Worm (Caenorhabditis elegans): Measurements from ENCODE around the gene C45B11.8.

Gene C45B11.8

DNA sequence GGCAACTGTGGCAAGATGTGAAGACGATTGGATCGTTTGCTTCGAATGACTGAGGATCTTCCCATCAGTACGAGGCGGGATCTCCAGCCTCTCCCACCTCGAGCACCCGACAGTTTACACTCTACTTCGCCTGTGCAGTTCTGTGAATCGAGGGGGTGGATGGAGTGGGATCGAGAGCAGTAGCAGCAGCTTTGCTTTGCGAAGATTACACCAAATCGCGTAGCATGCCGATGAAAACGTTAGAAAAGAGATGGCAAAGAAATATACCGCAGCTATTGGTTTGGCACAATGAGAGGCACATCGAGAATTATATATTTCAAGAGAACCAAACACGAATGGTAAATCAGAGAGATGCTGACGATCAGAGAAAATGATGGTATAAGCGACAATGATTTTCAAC is 33.9 kb downstream of the C45B11.8 start, which contains the start of gene act-3:
Gene act-3 (minus strand): TSS at position 51 of the 400 bp plus-strand sequence.
- TF ChIP-seq F13C5.2 (tag; optimal IDR thresholded peaks at IDR 0.05): no peak
- no peak for TF ChIP-seq pes-1 (GFP tag; IDR thresholded peaks at IDR 0.05)
- TF ChIP-seq tbx-11 (GFP tag; IDR thresholded peaks at IDR 0.05): no peak
- no peak for TF ChIP-seq tbx-37 (GFP tag; conservative IDR thresholded peaks at IDR 0.05)
- no peak for TF ChIP-seq hmg-4 (GFP tag; optimal IDR thresholded peaks at IDR 0.05)
- TF ChIP-seq ama-1 (optimal IDR thresholded peaks at IDR 0.05): no peak
- no peak for TF ChIP-seq hmbx-1 (tag; optimal IDR thresholded peaks at IDR 0.05)

DNA sequence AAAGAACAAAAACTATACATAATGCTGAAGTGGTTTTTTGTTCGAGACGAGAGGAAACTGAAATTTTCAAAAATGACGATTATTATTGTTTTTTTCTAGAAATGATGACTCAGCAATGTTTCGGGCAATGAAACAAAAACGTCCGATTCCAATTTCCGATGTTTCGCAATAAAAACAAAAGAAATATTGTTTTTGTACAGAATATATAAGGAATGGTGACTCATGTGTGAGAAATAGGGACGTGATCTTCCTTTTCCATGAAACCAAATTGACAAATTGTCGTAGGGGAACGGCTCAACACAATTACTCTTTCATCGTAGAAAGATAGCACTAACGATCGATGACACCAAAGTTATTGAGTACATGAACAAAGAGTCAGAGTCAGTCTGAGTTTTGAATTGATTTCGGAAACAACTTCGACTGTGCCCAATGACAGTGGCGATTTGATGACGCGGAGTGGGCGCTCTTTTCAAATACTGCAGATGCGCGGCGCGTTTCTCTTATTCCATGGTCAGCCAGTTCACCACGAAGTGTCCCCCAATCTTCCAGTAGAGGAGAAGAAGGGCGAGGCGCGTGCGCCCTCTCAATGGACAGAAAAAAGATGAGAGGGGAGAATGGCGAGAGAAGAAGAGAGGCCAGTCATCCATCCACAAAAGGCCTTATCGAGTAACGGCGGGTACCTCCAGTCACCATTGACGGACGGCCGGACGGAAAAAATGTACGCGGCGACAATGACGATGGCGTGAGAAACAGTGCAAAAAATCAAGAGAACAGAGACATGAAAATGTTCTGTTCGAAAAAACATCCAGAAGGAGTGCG is 34.8 kb downstream of the C45B11.8 start:
- peak; percentile 42 for TF ChIP-seq hmg-4 (GFP tag; optimal IDR thresholded peaks at IDR 0.05)
- no peak for TF ChIP-seq F13C5.2 (tag; optimal IDR thresholded peaks at IDR 0.05)
- peak; percentile 34; the same call in 1 of the 2 replicates for TF ChIP-seq pes-1 (GFP tag; IDR thresholded peaks at IDR 0.05)
- no peak for TF ChIP-seq hmbx-1 (tag; optimal IDR thresholded peaks at IDR 0.05)
- peak; percentile 28 for TF ChIP-seq aly-1 (tag; optimal IDR thresholded peaks at IDR 0.05)

DNA sequence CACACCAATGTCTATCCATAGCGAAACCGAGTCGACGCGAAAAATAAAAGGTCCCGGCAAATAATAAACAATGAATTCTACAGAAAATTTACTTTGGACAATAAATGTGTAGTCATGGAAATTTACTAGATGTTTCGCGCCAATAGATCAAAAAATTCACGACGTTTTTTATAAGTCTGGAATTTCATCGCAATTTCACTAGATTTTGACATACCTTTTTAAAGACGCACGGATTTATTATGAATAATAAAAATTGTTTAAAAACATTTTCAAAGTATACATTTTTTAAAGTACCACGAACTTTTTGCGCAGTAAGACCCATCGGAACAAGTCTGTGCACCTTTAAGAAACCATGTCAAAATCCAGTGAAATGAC is 35.4 kb downstream of the C45B11.8 start:
- TF ChIP-seq tbx-11 (GFP tag; IDR thresholded peaks at IDR 0.05) (no peak), tra-4 (tag; optimal IDR thresholded peaks at IDR 0.05) (no peak), hnd-1 (tag; optimal IDR thresholded peaks at IDR 0.05) (no peak), hmg-4 (GFP tag; optimal IDR thresholded peaks at IDR 0.05) (no peak), hmbx-1 (tag; optimal IDR thresholded peaks at IDR 0.05) (no peak), ama-1 (optimal IDR thresholded peaks at IDR 0.05) (no peak), flt-1 (GFP tag; IDR thresholded peaks at IDR 0.05) (no peak), aly-1 (tag; optimal IDR thresholded peaks at IDR 0.05) (no peak), B0310.2 (tag; optimal IDR thresholded peaks at IDR 0.05) (no peak), tbx-37 (GFP tag; conservative IDR thresholded peaks at IDR 0.05) (no peak), scrt-1 (GFP tag; IDR thresholded peaks at IDR 0.05) (no peak), ceh-36 (tag; optimal IDR thresholded peaks at IDR 0.05) (no peak), ets-7 (tag; optimal IDR thresholded peaks at IDR 0.05) (no peak), F13C5.2 (tag; optimal IDR thresholded peaks at IDR 0.05) (no peak), sea-1 (GFP tag; conservative IDR thresholded peaks at IDR 0.05) (no peak)

DNA sequence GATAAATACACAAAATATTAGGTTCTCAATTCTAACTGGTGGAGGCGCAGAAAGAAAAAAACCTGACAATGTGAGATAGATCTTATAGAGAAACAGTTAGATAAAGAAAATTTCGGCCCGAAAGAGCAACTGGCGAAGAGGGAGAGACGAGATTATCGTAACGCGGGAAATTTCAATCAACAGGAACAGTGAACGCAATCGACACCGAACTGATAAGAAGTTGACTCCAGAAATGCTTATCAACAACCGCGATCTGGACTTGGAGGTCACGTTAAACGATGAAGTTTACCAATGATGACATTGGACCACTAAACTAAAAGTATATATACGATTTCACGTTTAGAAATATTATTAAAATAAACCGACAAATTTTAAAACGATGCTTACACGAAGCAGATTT is 35.8 kb downstream of the C45B11.8 start:
- TF ChIP-seq hmg-4 (GFP tag; optimal IDR thresholded peaks at IDR 0.05) (no peak), tra-4 (tag; optimal IDR thresholded peaks at IDR 0.05) (no peak), ceh-36 (tag; optimal IDR thresholded peaks at IDR 0.05) (no peak), hnd-1 (tag; optimal IDR thresholded peaks at IDR 0.05) (no peak), aly-1 (tag; optimal IDR thresholded peaks at IDR 0.05) (no peak), ceh-13 (GFP tag; optimal IDR thresholded peaks at IDR 0.05) (no peak), B0310.2 (tag; optimal IDR thresholded peaks at IDR 0.05) (no peak), ets-7 (tag; optimal IDR thresholded peaks at IDR 0.05) (no peak), sea-1 (GFP tag; conservative IDR thresholded peaks at IDR 0.05) (no peak), flt-1 (GFP tag; IDR thresholded peaks at IDR 0.05) (no peak), ama-1 (optimal IDR thresholded peaks at IDR 0.05) (no peak), tbx-37 (GFP tag; conservative IDR thresholded peaks at IDR 0.05) (no peak), pes-1 (GFP tag; IDR thresholded peaks at IDR 0.05) (no peak), F13C5.2 (tag; optimal IDR thresholded peaks at IDR 0.05) (no peak), scrt-1 (GFP tag; IDR thresholded peaks at IDR 0.05) (no peak), tbx-11 (GFP tag; IDR thresholded peaks at IDR 0.05) (no peak), hmbx-1 (tag; optimal IDR thresholded peaks at IDR 0.05) (no peak)

DNA sequence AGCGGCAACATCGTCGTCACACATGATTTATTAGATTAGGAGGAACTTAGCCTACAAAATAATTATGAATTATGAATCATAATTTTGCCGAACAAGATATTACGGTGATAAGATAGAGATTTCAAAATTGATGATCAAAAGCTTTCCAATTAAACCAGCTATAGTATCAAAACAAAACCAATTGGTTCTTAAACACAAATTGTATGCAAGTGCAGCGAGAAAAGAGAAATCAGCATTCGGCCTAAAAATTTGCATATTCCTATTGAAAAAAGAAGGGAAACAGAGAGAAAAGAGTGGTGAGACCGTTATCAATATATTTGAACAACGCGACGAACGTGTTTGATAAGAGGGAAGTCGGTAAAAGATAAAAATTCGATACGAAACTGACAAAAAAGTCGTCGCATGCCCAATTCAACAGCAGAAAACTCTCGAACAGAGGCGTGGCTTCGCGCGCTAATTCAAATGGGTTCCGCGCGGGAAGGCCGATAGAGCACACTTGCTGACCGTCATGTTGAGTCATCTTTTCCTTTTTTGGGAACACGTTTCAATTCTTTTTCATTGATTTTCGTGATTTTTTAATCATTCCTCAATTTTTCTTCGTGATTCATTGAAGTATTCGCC is 37.6 kb downstream of the C45B11.8 start, which contains the start of gene act-2:
Gene act-2 (minus strand): TSS at position 51 of the 621 bp plus-strand sequence.
- peak; percentile 38 for TF ChIP-seq B0310.2 (tag; optimal IDR thresholded peaks at IDR 0.05)
- TF ChIP-seq ama-1 (optimal IDR thresholded peaks at IDR 0.05): no peak
- no peak for TF ChIP-seq sea-1 (GFP tag; conservative IDR thresholded peaks at IDR 0.05)
- no peak for TF ChIP-seq scrt-1 (GFP tag; IDR thresholded peaks at IDR 0.05)

DNA sequence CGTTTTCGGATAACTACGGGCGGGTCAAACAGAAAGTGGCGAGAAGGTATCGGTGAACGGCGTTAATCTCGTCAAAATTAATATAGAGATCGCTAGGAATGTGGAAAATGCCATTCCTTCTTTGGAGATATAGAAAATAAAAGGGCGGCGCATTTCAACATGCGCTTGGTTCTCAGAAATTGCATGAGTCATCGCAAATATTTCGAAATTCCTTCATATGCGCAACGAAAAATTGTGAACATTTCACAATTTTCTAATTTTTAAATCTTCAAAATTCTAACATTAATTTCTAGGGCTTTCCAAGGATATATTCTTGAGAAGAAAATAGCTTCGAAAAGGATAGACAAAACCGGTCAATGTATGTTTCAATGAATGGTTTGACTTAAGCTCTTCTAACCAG is 38.3 kb downstream of the C45B11.8 start:
- TF ChIP-seq ama-1 (optimal IDR thresholded peaks at IDR 0.05): no peak
- TF ChIP-seq hnd-1 (tag; optimal IDR thresholded peaks at IDR 0.05): no peak
- TF ChIP-seq aly-1 (tag; optimal IDR thresholded peaks at IDR 0.05): no peak

DNA sequence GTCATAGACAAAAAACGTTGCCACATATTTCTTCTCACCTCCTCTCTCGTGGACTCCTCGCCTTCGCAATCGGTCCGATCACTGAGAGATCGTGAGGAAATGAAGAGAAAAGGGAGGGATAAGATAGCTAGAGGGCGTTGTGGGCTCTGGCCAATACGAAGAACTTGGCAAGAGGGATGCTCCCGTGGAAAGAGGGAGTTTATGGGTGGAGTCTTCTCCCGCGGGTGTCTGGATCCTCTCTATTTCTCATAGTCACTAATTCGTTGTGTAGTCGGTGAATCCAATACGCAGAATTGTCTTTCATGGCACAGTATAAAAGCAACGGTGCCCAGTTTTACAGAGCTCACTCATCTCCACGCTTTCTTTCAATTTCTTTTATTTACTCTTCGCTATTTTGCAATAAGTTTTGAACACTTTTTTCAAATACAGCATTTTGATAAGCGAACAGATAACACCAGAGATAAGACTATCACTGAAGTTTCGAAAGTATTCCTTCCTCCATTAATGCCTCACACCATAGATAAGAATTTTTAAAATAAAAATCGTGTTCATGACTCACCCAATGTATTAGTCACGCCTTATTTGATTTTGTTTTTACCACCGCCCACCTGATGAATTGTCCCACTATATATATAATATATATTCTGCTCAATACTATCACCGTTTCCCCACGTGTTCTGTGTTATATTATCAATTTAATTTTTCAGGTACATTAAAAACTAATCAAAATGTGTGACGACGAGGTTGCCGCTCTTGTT is 40.0 kb downstream of the C45B11.8 start, which contains the start of gene act-1:
Gene act-1 (plus strand): TSS at position 708 of the 758 bp plus-strand sequence.
- TF ChIP-seq F13C5.2 (tag; optimal IDR thresholded peaks at IDR 0.05) (peak; percentile 26), tbx-37 (GFP tag; conservative IDR thresholded peaks at IDR 0.05) (no peak), hmbx-1 (tag; optimal IDR thresholded peaks at IDR 0.05) (no peak), flt-1 (GFP tag; IDR thresholded peaks at IDR 0.05) (0 out of 2 replicates have a peak, but pooled peaks have one; percentile 37), tbx-11 (GFP tag; IDR thresholded peaks at IDR 0.05) (no peak), aly-1 (tag; optimal IDR thresholded peaks at IDR 0.05) (no peak), ceh-36 (tag; optimal IDR thresholded peaks at IDR 0.05) (no peak), pes-1 (GFP tag; IDR thresholded peaks at IDR 0.05) (peak; percentile 10; the same call in 1 of the 2 replicates), B0310.2 (tag; optimal IDR thresholded peaks at IDR 0.05) (no peak), hnd-1 (tag; optimal IDR thresholded peaks at IDR 0.05) (no peak), ets-7 (tag; optimal IDR thresholded peaks at IDR 0.05) (no peak), hmg-4 (GFP tag; optimal IDR thresholded peaks at IDR 0.05) (peak; percentile 73)

All from whole organism, early embryonic.